Worm (Caenorhabditis elegans): ENCODE measurements around the gene F33C8.2.

The F33C8.2 gene

ce11 chrX:14753514-14754076 is 32.4 kb downstream of the F33C8.2 start, which contains the start of gene sucl-1:
TSS of gene sucl-1 (plus strand) at chrX:14754026.
- TF ChIP-seq unc-120 (tag; optimal IDR thresholded peaks at IDR 0.05; ENCODE audit: poor library complexity, severe bottlenecking) = peak; percentile 64
- TF ChIP-seq flh-1 (GFP tag; optimal IDR thresholded peaks at IDR 0.05) = no peak
- TF ChIP-seq unc-62 (GFP tag; optimal IDR thresholded peaks at IDR 0.05) = peak; percentile 43
- peak; percentile 86 for TF ChIP-seq mls-2 (tag; optimal IDR thresholded peaks at IDR 0.05)
- peak; percentile 16 for TF ChIP-seq lsy-2 (tag; optimal IDR thresholded peaks at IDR 0.05)
- TF ChIP-seq zip-8 (tag; optimal IDR thresholded peaks at IDR 0.05) = no peak
- TF ChIP-seq cnd-1 (tag; optimal IDR thresholded peaks at IDR 0.05) = peak; percentile 31
- peak; percentile 21 for TF ChIP-seq nhr-2 (tag; optimal IDR thresholded peaks at IDR 0.05)
- no peak for TF ChIP-seq unc-39 (tag; optimal IDR thresholded peaks at IDR 0.05)
- TF ChIP-seq ztf-11 (tag; optimal IDR thresholded peaks at IDR 0.05) = peak; percentile 43
- peak; percentile 43 for TF ChIP-seq pha-4 (tag; optimal IDR thresholded peaks at IDR 0.05)
- no peak for TF ChIP-seq ceh-43 (GFP tag; optimal IDR thresholded peaks at IDR 0.05)
- peak; percentile 83 for TF ChIP-seq mep-1 (tag; optimal IDR thresholded peaks at IDR 0.05)
- peak; percentile 42 for TF ChIP-seq drap-1 (GFP tag; optimal IDR thresholded peaks at IDR 0.05)
- TF ChIP-seq ces-1 (GFP tag; optimal IDR thresholded peaks at IDR 0.05) = peak; percentile 62
- no peak for TF ChIP-seq sptf-1 (tag; optimal IDR thresholded peaks at IDR 0.05)
- TF ChIP-seq nhr-76 (tag; optimal IDR thresholded peaks at IDR 0.05) = no peak
- peak; percentile 57 for TF ChIP-seq lin-13 (tag; optimal IDR thresholded peaks at IDR 0.05)
- TF ChIP-seq ham-2 (GFP tag; optimal IDR thresholded peaks at IDR 0.05) = peak; percentile 18
- no peak for TF ChIP-seq blmp-1 (tag; optimal IDR thresholded peaks at IDR 0.05)
- peak; percentile 51 for TF ChIP-seq M03D4.4 (tag; optimal IDR thresholded peaks at IDR 0.05)
- TF ChIP-seq hlh-1 (tag; optimal IDR thresholded peaks at IDR 0.05) = peak; percentile 58
- TF ChIP-seq elt-3 (tag; optimal IDR thresholded peaks at IDR 0.05) = no peak
- TF ChIP-seq nhr-28 (tag; optimal IDR thresholded peaks at IDR 0.05) = no peak
- peak; percentile 66 for TF ChIP-seq ceh-39 (tag; optimal IDR thresholded peaks at IDR 0.05)
- no peak for TF ChIP-seq tbx-8 (GFP tag; optimal IDR thresholded peaks at IDR 0.05)

- TF ChIP-seq ham-2 (GFP tag; optimal IDR thresholded peaks at IDR 0.05) = no peak
- TF ChIP-seq ceh-43 (GFP tag; optimal IDR thresholded peaks at IDR 0.05) = no peak
- no peak for TF ChIP-seq lsy-2 (tag; optimal IDR thresholded peaks at IDR 0.05)
- TF ChIP-seq sem-2 (GFP tag; optimal IDR thresholded peaks at IDR 0.05) = no peak
- TF ChIP-seq mep-1 (tag; optimal IDR thresholded peaks at IDR 0.05) = no peak
- TF ChIP-seq nhr-2 (tag; optimal IDR thresholded peaks at IDR 0.05) = no peak
- no peak for TF ChIP-seq M03D4.4 (tag; optimal IDR thresholded peaks at IDR 0.05)
- no peak for TF ChIP-seq unc-39 (tag; optimal IDR thresholded peaks at IDR 0.05)
- no peak for TF ChIP-seq ceh-39 (tag; optimal IDR thresholded peaks at IDR 0.05)
- no peak for TF ChIP-seq tbx-8 (GFP tag; optimal IDR thresholded peaks at IDR 0.05)
- no peak for TF ChIP-seq elt-1 (tag; optimal IDR thresholded peaks at IDR 0.05; ENCODE audit: borderline replicate concordance, insufficient read depth)
- no peak for TF ChIP-seq unc-120 (tag; optimal IDR thresholded peaks at IDR 0.05; ENCODE audit: poor library complexity, severe bottlenecking)
- no peak for TF ChIP-seq nhr-237 (tag; optimal IDR thresholded peaks at IDR 0.05)
- no peak for TF ChIP-seq ztf-11 (tag; optimal IDR thresholded peaks at IDR 0.05)
- no peak for TF ChIP-seq sptf-1 (tag; optimal IDR thresholded peaks at IDR 0.05)
- no peak for TF ChIP-seq ceh-83 (GFP tag; optimal IDR thresholded peaks at IDR 0.05)
- TF ChIP-seq lin-13 (tag; optimal IDR thresholded peaks at IDR 0.05) = no peak
- TF ChIP-seq mab-5 (tag; optimal IDR thresholded peaks at IDR 0.05) = no peak
- TF ChIP-seq bed-3 (GFP tag; optimal IDR thresholded peaks at IDR 0.05) = no peak
- TF ChIP-seq elt-3 (tag; optimal IDR thresholded peaks at IDR 0.05) = no peak
These were observed 34.6 kb downstream of the F33C8.2 start for ce11 chrX:14755847-14756246.

DNA sequence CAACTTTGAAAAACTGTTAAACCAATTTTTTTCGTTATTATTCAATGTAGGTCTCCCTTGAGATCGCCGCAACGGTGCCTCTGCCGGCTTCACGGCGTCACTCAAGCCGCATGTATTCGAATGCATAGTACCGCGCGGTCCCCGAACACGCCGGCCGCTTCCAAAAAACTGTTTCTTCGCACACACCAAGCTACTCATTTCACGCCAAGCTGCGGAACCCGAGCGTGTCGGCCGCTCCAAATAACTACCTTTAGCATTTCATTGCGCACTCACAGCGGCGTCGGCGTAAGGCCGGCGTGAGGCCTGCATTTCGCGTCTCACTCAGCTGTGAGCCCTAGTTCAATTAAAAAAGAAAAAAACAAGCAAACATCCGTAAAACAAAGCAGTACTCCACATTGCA is 35.4 kb downstream of the F33C8.2 start:
- TF ChIP-seq nhr-2 (tag; optimal IDR thresholded peaks at IDR 0.05) (no peak), drap-1 (GFP tag; optimal IDR thresholded peaks at IDR 0.05) (no peak), unc-62 (GFP tag; optimal IDR thresholded peaks at IDR 0.05) (no peak), flh-1 (GFP tag; optimal IDR thresholded peaks at IDR 0.05) (no peak), M03D4.4 (tag; optimal IDR thresholded peaks at IDR 0.05) (peak; percentile 38), snpc-4 (tag; optimal IDR thresholded peaks at IDR 0.05) (no peak), ceh-43 (GFP tag; optimal IDR thresholded peaks at IDR 0.05) (no peak), sptf-1 (tag; optimal IDR thresholded peaks at IDR 0.05) (peak; percentile 39), mls-2 (tag; optimal IDR thresholded peaks at IDR 0.05) (peak; percentile 1)

All from whole organism, mixed stage, embryonic.